Fruit fly (Drosophila melanogaster) whole organism, wandering third instar larva: ENCODE measurements around the gene CG3386.
A peak's percentile ranks its signal among the peaks of the same experiment; 100 is the strongest.

ENCODE experiments used
- CG9705 ChIP-seq: fragments of 200-800 bp; sonication (Bioruptor generic); optimal IDR thresholded peaks from 2 replicates; lab custom pipeline; 2018; ENCODE audit warnings: missing biosample characterization, mild to moderate bottlenecking, missing genetic modification characterization
- CrebA ChIP-seq: fragments of 200-800 bp; sonication (Bioruptor generic); optimal IDR thresholded peaks from 2 replicates; lab custom pipeline; 2016; ENCODE audit warnings: missing biosample characterization, mild to moderate bottlenecking, missing genetic modification characterization, borderline replicate concordance
- Dfd ChIP-seq: fragments of >200 bp; optimal IDR thresholded peaks from 2 replicates; lab custom pipeline; 2017; ENCODE audit warnings: missing biosample characterization, missing genetic modification characterization
- Dif ChIP-seq: fragments of 200-275, 200-300 bp; sonication (Bioruptor generic); optimal IDR thresholded peaks from 2 replicates; lab custom pipeline; 2018; ENCODE audit warnings: missing biosample characterization, missing genetic modification characterization; ENCODE audit not compliant: partially characterized antibody
- GATAd ChIP-seq: sonication (Bioruptor generic); optimal IDR thresholded peaks from 2 replicates; lab custom pipeline; 2016; ENCODE audit warnings: missing biosample characterization, missing genetic modification characterization
- HLH106 ChIP-seq: fragments of 200-800 bp; optimal IDR thresholded peaks from 3 replicates; lab custom pipeline; 2019; ENCODE audit warnings: missing biosample characterization, mild to moderate bottlenecking, missing genetic modification characterization, moderate library complexity
- Hr78 ChIP-seq: fragments of >200 bp; optimal IDR thresholded peaks from 2 replicates; lab custom pipeline; 2017; ENCODE audit warnings: missing biosample characterization, missing genetic modification characterization
- Hr83 ChIP-seq: fragments of 200-300 bp; sonication (Bioruptor generic); optimal IDR thresholded peaks from 2 replicates; lab custom pipeline; 2016; ENCODE audit warnings: missing biosample characterization, mild to moderate bottlenecking, missing genetic modification characterization, moderate library complexity; ENCODE audit not compliant: poor library complexity, severe bottlenecking
- Jra ChIP-seq: sonication (Bioruptor generic); optimal IDR thresholded peaks from 2 replicates; lab custom pipeline; 2016; ENCODE audit warnings: missing biosample characterization, missing genetic modification characterization
- Mio ChIP-seq: sonication (Bioruptor generic); optimal IDR thresholded peaks from 2 replicates; lab custom pipeline; 2016; ENCODE audit warnings: missing biosample characterization, missing genetic modification characterization
- Myc ChIP-seq: fragments of >200 bp; optimal IDR thresholded peaks from 2 replicates; lab custom pipeline; 2017
- N ChIP-seq: fragments of >200 bp; optimal IDR thresholded peaks from 2 replicates; lab custom pipeline; 2018; ENCODE audit warnings: missing biosample characterization, missing external identifiers, missing genetic modification characterization
- OdsH ChIP-seq: fragments of 200-800 bp; sonication (Bioruptor generic); optimal IDR thresholded peaks from 2 replicates; lab custom pipeline; 2016; ENCODE audit warnings: missing biosample characterization, mild to moderate bottlenecking, missing genetic modification characterization
- Rel ChIP-seq, 2 experiments: fragments of 200-800 bp; sonication (Bioruptor generic) in 1 of 2; optimal IDR thresholded peaks; 2 replicates in 1 of 2; 3 replicates in 1 of 2; lab custom pipeline; 2016 to 2019; ENCODE audit warnings: mild to moderate bottlenecking in 2 of 2, missing biosample characterization in 2 of 2, missing genetic modification characterization in 2 of 2, moderate library complexity in 1 of 2
- Sp1 ChIP-seq: fragments of 200-800 bp; sonication (Bioruptor generic); optimal IDR thresholded peaks from 3 replicates; lab custom pipeline; 2019; ENCODE audit warnings: missing biosample characterization, mild to moderate bottlenecking, missing genetic modification characterization, moderate library complexity
- Vsx2 ChIP-seq: fragments of 200-300, 225-300 bp; sonication (Bioruptor generic); optimal IDR thresholded peaks from 2 replicates; lab custom pipeline; 2018; ENCODE audit warnings: missing biosample characterization, missing genetic modification characterization; ENCODE audit not compliant: partially characterized antibody
- br ChIP-seq: fragments of 200-800 bp; sonication (Bioruptor generic); optimal IDR thresholded peaks from 2 replicates; lab custom pipeline; 2016; ENCODE audit warnings: missing biosample characterization, missing genetic modification characterization
- brk ChIP-seq: fragments of 200-800 bp; sonication (Bioruptor generic); optimal IDR thresholded peaks from 2 replicates; lab custom pipeline; 2016; ENCODE audit warnings: missing biosample characterization, mild to moderate bottlenecking, missing genetic modification characterization
- dl ChIP-seq, 2 experiments: fragments of 175-275, 200-275 bp in 1 of 2; fragments of 200-275 bp in 1 of 2; sonication (Bioruptor generic); optimal IDR thresholded peaks; lab custom pipeline; 2018; ENCODE audit warnings: mild to moderate bottlenecking in 2 of 2, missing biosample characterization in 2 of 2, missing genetic modification characterization in 2 of 2, moderate library complexity in 2 of 2; ENCODE audit not compliant: partially characterized antibody in 2 of 2, insufficient read depth in 1 of 2
- dmrt93B ChIP-seq: fragments of 200-800 bp; sonication (Bioruptor generic); optimal IDR thresholded peaks from 2 replicates; lab custom pipeline; 2018; ENCODE audit warnings: missing biosample characterization, mild to moderate bottlenecking, missing genetic modification characterization
- dsf ChIP-seq: sonication (Bioruptor generic); optimal IDR thresholded peaks from 2 replicates; lab custom pipeline; 2016; ENCODE audit warnings: missing biosample characterization, missing genetic modification characterization, borderline replicate concordance
- ey ChIP-seq: fragments of 200-800 bp; sonication (Bioruptor generic); optimal IDR thresholded peaks from 2 replicates; lab custom pipeline; 2016; ENCODE audit warnings: missing biosample characterization, missing genetic modification characterization
- foxo ChIP-seq, 2 experiments: fragments of 200-800 bp; sonication (Bioruptor generic); optimal IDR thresholded peaks; 2 replicates in 1 of 2; 3 replicates in 1 of 2; lab custom pipeline; 2016 to 2017; ENCODE audit warnings: missing biosample characterization in 2 of 2, missing genetic modification characterization in 2 of 2
- fru ChIP-seq: fragments of 200-800 bp; sonication (Bioruptor generic); optimal IDR thresholded peaks from 3 replicates; lab custom pipeline; 2016; ENCODE audit warnings: missing biosample characterization, mild to moderate bottlenecking, missing genetic modification characterization
- h ChIP-seq: fragments of 200-800 bp; sonication (Bioruptor generic); optimal IDR thresholded peaks from 3 replicates; lab custom pipeline; 2016; ENCODE audit warnings: missing biosample characterization, mild to moderate bottlenecking, missing genetic modification characterization
- lola ChIP-seq: fragments of >200 bp; optimal IDR thresholded peaks from 2 replicates; lab custom pipeline; 2017; ENCODE audit warnings: missing biosample characterization, missing genetic modification characterization
- rgr ChIP-seq: fragments of 200-800 bp; sonication (Bioruptor generic); optimal IDR thresholded peaks from 3 replicates; lab custom pipeline; 2016; ENCODE audit warnings: missing biosample characterization, mild to moderate bottlenecking, missing genetic modification characterization
- sage ChIP-seq: fragments of 200-800 bp; sonication (Bioruptor generic); optimal IDR thresholded peaks from 2 replicates; lab custom pipeline; 2016; ENCODE audit warnings: missing biosample characterization, mild to moderate bottlenecking, missing genetic modification characterization
- tai ChIP-seq: sonication (Bioruptor generic); optimal IDR thresholded peaks from 2 replicates; lab custom pipeline; 2016; ENCODE audit warnings: missing biosample characterization, missing genetic modification characterization
- usp ChIP-seq: fragments of >200 bp; optimal IDR thresholded peaks from 2 replicates; lab custom pipeline; 2017; ENCODE audit warnings: missing biosample characterization, missing genetic modification characterization
- woc ChIP-seq: sonication (Bioruptor generic); optimal IDR thresholded peaks from 2 replicates; lab custom pipeline; 2016; ENCODE audit warnings: missing biosample characterization, mild to moderate bottlenecking, missing genetic modification characterization

The CG3386 gene

DNA sequence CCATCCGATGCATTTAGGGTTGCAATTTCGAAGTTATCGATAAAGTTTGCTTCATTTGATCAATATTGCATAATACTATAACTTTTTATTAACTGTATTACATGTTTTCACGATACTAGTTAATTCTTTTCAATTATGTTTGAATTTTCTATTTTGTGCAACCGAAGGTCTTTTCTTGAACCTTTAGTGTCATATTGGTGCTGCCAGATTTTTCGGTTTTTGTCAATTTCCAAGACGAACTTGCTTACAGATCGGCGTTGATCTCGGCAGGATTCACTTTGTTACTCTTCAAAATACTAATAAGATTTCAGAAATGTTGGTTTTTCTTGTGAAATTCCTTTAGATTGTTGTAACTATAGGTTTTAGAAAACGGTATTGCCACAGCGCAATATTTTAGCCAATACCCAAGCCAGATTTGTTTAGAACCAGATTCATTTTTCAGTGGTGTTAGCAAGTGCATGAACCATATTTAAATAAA lies 28.1 kb upstream of the CG3386 start, which contains the start of gene CkIIalpha-i3:
CkIIalpha-i3 (minus strand) TSS at position 263 of the 478 bp plus-strand sequence.
- peak; percentile 50 for TF ChIP-seq tai (GFP tag; lab: Kevin White, UChicago)
- no peak for TF ChIP-seq Vsx2 (GFP tag; lab: Kevin White, UChicago)
- TF ChIP-seq Myc (lab: Kevin White, UChicago) = peak; percentile 11
- TF ChIP-seq, all 38 proteins: peak for 2

DNA sequence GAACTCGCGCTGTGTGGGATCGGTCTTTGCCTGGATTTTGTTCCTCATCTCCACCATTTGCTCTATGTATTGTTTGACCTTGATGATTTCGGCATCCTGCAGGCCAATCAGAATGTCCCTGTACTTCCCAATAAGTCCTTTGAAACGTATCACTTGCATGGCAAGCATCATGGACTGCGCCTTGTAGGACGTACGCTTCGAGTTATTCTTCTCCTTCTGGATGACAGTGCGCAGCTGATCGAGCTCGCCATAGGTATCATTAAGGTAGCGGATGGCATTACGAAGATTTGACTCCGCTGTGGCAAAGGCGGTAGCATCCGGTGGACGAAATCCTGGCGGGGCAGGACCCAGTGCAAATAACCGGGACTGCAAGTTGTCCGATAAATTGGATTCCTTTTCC lies 27.6 kb upstream of the CG3386 start:
- TF ChIP-seq sage (GFP tag; lab: Kevin White, UChicago) (no peak), CG9705 (GFP tag; lab: Kevin White, UChicago) (no peak), br (GFP tag; lab: Kevin White, UChicago) (no peak)

- TF ChIP-seq lola (no peak), GATAd (GFP tag; lab: Kevin White, UChicago) (no peak), Hr83 (GFP tag; lab: Kevin White, UChicago) (no peak), fru (no peak), brk (GFP tag; lab: Kevin White, UChicago) (no peak), Dfd (GFP tag; lab: Kevin White, UChicago) (no peak), woc (GFP tag; lab: Kevin White, UChicago) (no peak), Dif (GFP tag; lab: Kevin White, UChicago) (peak; percentile 63), sage (GFP tag; lab: Kevin White, UChicago) (no peak), Sp1 (GFP tag; lab: Kevin White, UChicago) (peak; percentile 8), dl (GFP tag; optimal IDR thresholded peaks at IDR 0.05; lab: Kevin White, UChicago; ENCODE audit: insufficient read depth in 1 of 2, partially characterized antibody in 2 of 2) (peak; percentile 18 to 59), OdsH (GFP tag; lab: Kevin White, UChicago) (no peak), br (GFP tag; lab: Kevin White, UChicago) (no peak), Jra (no peak), dmrt93B (GFP tag; lab: Kevin White, UChicago) (no peak), HLH106 (no peak), Vsx2 (GFP tag; lab: Kevin White, UChicago) (no peak), N (GFP tag; lab: Kevin White, UChicago) (no peak), Rel (GFP tag; optimal IDR thresholded peaks at IDR 0.05; lab: Kevin White, UChicago) (no peak), Rel (tag; optimal IDR thresholded peaks at IDR 0.05; lab: Kevin White, UChicago) (no peak), h (GFP tag; lab: Kevin White, UChicago) (no peak)
These were observed 25.8 kb upstream of the CG3386 start, which contains the start of gene CG13895 for dm6 chr3L:707992-708489. Gene CG13895 (minus strand): TSS chr3L:708205.

dm6 chr3L:704661-705543 lies 22.6 kb upstream of the CG3386 start:
- TF ChIP-seq Vsx2 (GFP tag; lab: Kevin White, UChicago) (no peak), rgr (GFP tag; lab: Kevin White, UChicago) (peak; percentile 15), fru (peak; percentile 16), h (GFP tag; lab: Kevin White, UChicago) (peak; percentile 5), dsf (GFP tag; lab: Kevin White, UChicago) (no peak), Mio (no peak), CrebA (GFP tag; lab: Kevin White, UChicago) (no peak), foxo (GFP tag; optimal IDR thresholded peaks at IDR 0.05; lab: Kevin White, UChicago) (peak in 1 of 2 experiments; percentile 23), Sp1 (GFP tag; lab: Kevin White, UChicago) (peak; percentile 5), ey (GFP tag; lab: Kevin White, UChicago) (no peak), N (GFP tag; lab: Kevin White, UChicago) (no peak), usp (no peak), OdsH (GFP tag; lab: Kevin White, UChicago) (peak; percentile 20), brk (GFP tag; lab: Kevin White, UChicago) (no peak), CG9705 (GFP tag; lab: Kevin White, UChicago) (no peak), Hr78 (GFP tag; lab: Kevin White, UChicago) (no peak)
- TF ChIP-seq, all 38 proteins: peak for 6
